Worm (Caenorhabditis elegans) whole organism, mixed stage, embryonic: ENCODE measurements around the gene sri-39.

Experiments used
- M03D4.4 ChIP-seq: sonication (generic microtip); optimal IDR thresholded peaks from 2 replicates; lab custom pipeline; 2017; ENCODE audit warnings: mild to moderate bottlenecking, missing genetic modification characterization, missing compliant biosample characterization
- bed-3 ChIP-seq: fragments of 200-800 bp; sonication (Bioruptor generic); optimal IDR thresholded peaks from 3 replicates; lab custom pipeline; 2018; ENCODE audit warnings: mild to moderate bottlenecking, missing genetic modification characterization, moderate library complexity, missing compliant biosample characterization
- ceh-39 ChIP-seq: fragments of 150-350 bp; optimal IDR thresholded peaks from 2 replicates; lab custom pipeline; 2014; ENCODE audit warnings: missing biosample characterization, missing genetic modification characterization
- ceh-43 ChIP-seq: fragments of 200-800 bp; sonication (Bioruptor generic); optimal IDR thresholded peaks from 2 replicates; lab custom pipeline; 2018; ENCODE audit warnings: mild to moderate bottlenecking, missing genetic modification characterization, moderate library complexity, missing compliant biosample characterization
- ceh-83 ChIP-seq: fragments of 200-800 bp; sonication (Bioruptor generic); optimal IDR thresholded peaks from 2 replicates; lab custom pipeline; 2018; ENCODE audit warnings: mild to moderate bottlenecking, missing genetic modification characterization, missing compliant biosample characterization
- cnd-1 ChIP-seq: fragments of 200-800 bp; sonication (Bioruptor generic); optimal IDR thresholded peaks from 2 replicates; lab custom pipeline; 2018; ENCODE audit warnings: mild to moderate bottlenecking, missing genetic modification characterization, missing compliant biosample characterization
- drap-1 ChIP-seq: fragments of 200-800 bp; sonication (Bioruptor generic); optimal IDR thresholded peaks from 3 replicates; lab custom pipeline; 2018; ENCODE audit warnings: mild to moderate bottlenecking, missing genetic modification characterization, missing compliant biosample characterization
- elt-3 ChIP-seq: fragments of 150-350 bp; optimal IDR thresholded peaks from 2 replicates; lab custom pipeline; 2014; ENCODE audit warnings: missing biosample characterization, missing genetic modification characterization
- flh-1 ChIP-seq: fragments of 200-800 bp; sonication (Bioruptor generic); optimal IDR thresholded peaks from 2 replicates; lab custom pipeline; 2018; ENCODE audit warnings: mild to moderate bottlenecking, missing genetic modification characterization, moderate library complexity, missing compliant biosample characterization
- ham-2 ChIP-seq: fragments of 200-800 bp; sonication (Bioruptor generic); optimal IDR thresholded peaks from 2 replicates; lab custom pipeline; 2018; ENCODE audit warnings: mild to moderate bottlenecking, missing genetic modification characterization, missing compliant biosample characterization
- hlh-1 ChIP-seq: fragments of 150-350 bp; optimal IDR thresholded peaks from 2 replicates; lab custom pipeline; 2014; ENCODE audit warnings: missing biosample characterization, missing genetic modification reagents, missing genetic modification characterization
- lin-13 ChIP-seq: fragments of 150-350 bp; optimal IDR thresholded peaks from 2 replicates; lab custom pipeline; 2014; ENCODE audit warnings: missing biosample characterization, missing genetic modification characterization
- lsy-2 ChIP-seq: fragments of 150-350 bp; optimal IDR thresholded peaks from 2 replicates; lab custom pipeline; 2014; ENCODE audit warnings: missing biosample characterization, missing genetic modification characterization
- mab-5 ChIP-seq: fragments of 150-350 bp; optimal IDR thresholded peaks from 2 replicates; lab custom pipeline; 2014; ENCODE audit warnings: missing biosample characterization, missing genetic modification characterization
- mep-1 ChIP-seq: fragments of 150-350 bp; optimal IDR thresholded peaks from 2 replicates; lab custom pipeline; 2017; ENCODE audit warnings: missing biosample characterization, missing genetic modification reagents, missing genetic modification characterization, inconsistent platforms
- mls-2 ChIP-seq: sonication (generic microtip); optimal IDR thresholded peaks from 2 replicates; lab custom pipeline; 2016; ENCODE audit warnings: mild to moderate bottlenecking, missing genetic modification characterization, moderate library complexity, missing compliant biosample characterization
- nhr-12 ChIP-seq: fragments of 150-350 bp; optimal IDR thresholded peaks from 2 replicates; lab custom pipeline; 2014; ENCODE audit warnings: missing biosample characterization, missing genetic modification characterization
- nhr-2 ChIP-seq: fragments of 150-350 bp; optimal IDR thresholded peaks from 2 replicates; lab custom pipeline; 2014; ENCODE audit warnings: missing biosample characterization, missing genetic modification characterization
- nhr-237 ChIP-seq: fragments of 150-350 bp; optimal IDR thresholded peaks from 2 replicates; lab custom pipeline; 2014; ENCODE audit warnings: missing biosample characterization, missing genetic modification characterization
- nhr-28 ChIP-seq: fragments of 150-350 bp; optimal IDR thresholded peaks from 2 replicates; lab custom pipeline; 2014; ENCODE audit warnings: missing biosample characterization, missing genetic modification characterization
- nhr-76 ChIP-seq: sonication (generic microtip); optimal IDR thresholded peaks from 2 replicates; lab custom pipeline; 2017; ENCODE audit warnings: missing biosample characterization, missing genetic modification characterization
- sem-2 ChIP-seq: fragments of 200-800 bp; sonication (Bioruptor generic); optimal IDR thresholded peaks from 2 replicates; lab custom pipeline; 2018; ENCODE audit warnings: mild to moderate bottlenecking, missing genetic modification characterization, missing compliant biosample characterization
- sptf-1 ChIP-seq: sonication (generic microtip); optimal IDR thresholded peaks from 2 replicates; lab custom pipeline; 2017; ENCODE audit warnings: mild to moderate bottlenecking, missing genetic modification characterization, moderate library complexity, missing compliant biosample characterization
- tbx-8 ChIP-seq: fragments of 200-800 bp; sonication (Bioruptor generic); optimal IDR thresholded peaks from 2 replicates; lab custom pipeline; 2018; ENCODE audit warnings: mild to moderate bottlenecking, missing genetic modification characterization, moderate library complexity, missing compliant biosample characterization
- unc-120 ChIP-seq: sonication (generic microtip); optimal IDR thresholded peaks from 2 replicates; lab custom pipeline; 2017; ENCODE audit warnings: missing genetic modification characterization, missing compliant biosample characterization; ENCODE audit not compliant: poor library complexity, severe bottlenecking
- unc-39 ChIP-seq: fragments of 150-350 bp; optimal IDR thresholded peaks from 2 replicates; lab custom pipeline; 2014; ENCODE audit warnings: missing biosample characterization, missing genetic modification characterization
- unc-62 ChIP-seq: fragments of 150-350 bp; optimal IDR thresholded peaks from 2 replicates; lab custom pipeline; 2014; ENCODE audit warnings: missing biosample characterization, missing genetic modification reagents, missing genetic modification characterization
- zip-8 ChIP-seq: fragments of 150-350 bp; optimal IDR thresholded peaks from 2 replicates; lab custom pipeline; 2014; ENCODE audit warnings: missing biosample characterization, missing genetic modification characterization
- ztf-11 ChIP-seq: fragments of 150-350 bp; optimal IDR thresholded peaks from 2 replicates; lab custom pipeline; 2014; ENCODE audit warnings: missing biosample characterization, missing genetic modification characterization

Gene sri-39

ce11 chrII:2586861-2587554 lies at the start of gene sri-39, which contains the start of gene F33H12.7:
Gene sri-39, plus strand, starts transcription at chrII:2587504.
Gene F33H12.7, minus strand, starts transcription at chrII:2586911.
- no peak for TF ChIP-seq drap-1 (GFP tag; lab: Kevin White, UChicago)
- no peak for TF ChIP-seq mls-2
- TF ChIP-seq tbx-8 = no peak
- no peak for TF ChIP-seq sem-2 (GFP tag; lab: Kevin White, UChicago)
- TF ChIP-seq nhr-28 (tag; lab: Kevin White, UChicago) = no peak
- TF ChIP-seq mab-5 (tag; lab: Kevin White, UChicago) = no peak
- TF ChIP-seq cnd-1 (tag; lab: Kevin White, UChicago) = no peak
- TF ChIP-seq ceh-39 (tag; lab: Kevin White, UChicago) = no peak
- no peak for TF ChIP-seq mep-1 (tag; lab: Kevin White, UChicago)
- no peak for TF ChIP-seq ceh-83 (GFP tag; lab: Kevin White, UChicago)
- no peak for TF ChIP-seq unc-120 (tag; lab: Kevin White, UChicago)
- no peak for TF ChIP-seq bed-3 (GFP tag; lab: Kevin White, UChicago)
- no peak for TF ChIP-seq nhr-2
- no peak for TF ChIP-seq ceh-43 (GFP tag; lab: Kevin White, UChicago)
- no peak for TF ChIP-seq flh-1 (GFP tag; lab: Kevin White, UChicago)
- no peak for TF ChIP-seq nhr-237 (tag; lab: Kevin White, UChicago)

ce11 chrII:2537754-2538153 lies 49.5 kb upstream of the sri-39 start, which contains the start of gene K02F6.7:
Gene K02F6.7, minus strand, starts transcription at chrII:2537854.
- TF ChIP-seq hlh-1 (tag; lab: Kevin White, UChicago) (no peak), nhr-237 (tag; lab: Kevin White, UChicago) (no peak), elt-3 (tag; lab: Kevin White, UChicago) (no peak), flh-1 (GFP tag; lab: Kevin White, UChicago) (no peak), mep-1 (tag; lab: Kevin White, UChicago) (no peak), ztf-11 (tag; lab: Kevin White, UChicago) (no peak), lsy-2 (tag; lab: Kevin White, UChicago) (no peak)

- no peak for TF ChIP-seq ham-2 (GFP tag; lab: Kevin White, UChicago)
- no peak for TF ChIP-seq nhr-76 (tag; lab: Kevin White, UChicago)
- no peak for TF ChIP-seq nhr-28 (tag; lab: Kevin White, UChicago)
- TF ChIP-seq lsy-2 (tag; lab: Kevin White, UChicago) = no peak
- no peak for TF ChIP-seq unc-62 (GFP tag; lab: Kevin White, UChicago)
- TF ChIP-seq ceh-43 (GFP tag; lab: Kevin White, UChicago) = no peak
- no peak for TF ChIP-seq drap-1 (GFP tag; lab: Kevin White, UChicago)
- TF ChIP-seq cnd-1 (tag; lab: Kevin White, UChicago) = no peak
- TF ChIP-seq unc-39 = no peak
- no peak for TF ChIP-seq mep-1 (tag; lab: Kevin White, UChicago)
- TF ChIP-seq M03D4.4 (tag; lab: Kevin White, UChicago) = no peak
- no peak for TF ChIP-seq hlh-1 (tag; lab: Kevin White, UChicago)
- TF ChIP-seq ceh-39 (tag; lab: Kevin White, UChicago) = no peak
- no peak for TF ChIP-seq lin-13
- no peak for TF ChIP-seq ztf-11 (tag; lab: Kevin White, UChicago)
- no peak for TF ChIP-seq sem-2 (GFP tag; lab: Kevin White, UChicago)
- no peak for TF ChIP-seq nhr-12 (tag; lab: Kevin White, UChicago)
- TF ChIP-seq nhr-2 = no peak
- no peak for TF ChIP-seq sptf-1 (tag; lab: Kevin White, UChicago)
- no peak for TF ChIP-seq zip-8 (tag; lab: Kevin White, UChicago)
- TF ChIP-seq, all 35 proteins: peak for 0
Observed at ce11 chrII:2538194-2538593, 49.1 kb upstream of the sri-39 start, which contains the start of gene K02F6.4. Gene K02F6.4, plus strand, starts transcription at chrII:2538494.

- TF ChIP-seq flh-1 (GFP tag; lab: Kevin White, UChicago) (no peak), zip-8 (tag; lab: Kevin White, UChicago) (no peak), unc-62 (GFP tag; lab: Kevin White, UChicago) (no peak), ceh-39 (tag; lab: Kevin White, UChicago) (no peak), elt-3 (tag; lab: Kevin White, UChicago) (no peak), nhr-2 (no peak)
- TF ChIP-seq, all 35 proteins: peak for 0
Observed at ce11 chrII:2545925-2546324, 41.4 kb upstream of the sri-39 start, which contains the start of gene K02F6.3. Gene K02F6.3, plus strand, starts transcription at chrII:2546225.

ce11 chrII:2553030-2553429 lies 34.3 kb upstream of the sri-39 start:
- TF ChIP-seq cnd-1 (tag; lab: Kevin White, UChicago) (no peak), ztf-11 (tag; lab: Kevin White, UChicago) (no peak), hlh-1 (tag; lab: Kevin White, UChicago) (no peak), mep-1 (tag; lab: Kevin White, UChicago) (no peak)
